Worm (Caenorhabditis elegans) whole organism, midembryonic: ENCODE results near the gene C26E1.2.

Source experiments
- T22C8.4 ChIP-seq: fragments of 200-800 bp; sonication (Bioruptor generic); IDR thresholded peaks from 2 replicates; pipeline ENCODE4 v1.3.6; 2022; ENCODE audit warnings: missing genetic modification characterization, missing compliant biosample characterization
- cog-1 ChIP-seq: sonication (generic microtip); optimal IDR thresholded peaks from 2 replicates; lab custom pipeline; 2016; ENCODE audit warnings: missing genetic modification characterization, missing compliant biosample characterization
- flt-1 ChIP-seq: fragments of 200-800 bp; sonication (Bioruptor generic); IDR thresholded peaks from 2 replicates; pipeline ENCODE4 v1.3.6; 2022; ENCODE audit warnings: missing genetic modification characterization, missing compliant biosample characterization
- klf-2 ChIP-seq: fragments of 200-800 bp; sonication (Bioruptor generic); conservative IDR thresholded peaks from 2 replicates; pipeline ENCODE4 v1.3.6; 2022; ENCODE audit warnings: missing genetic modification reagents, missing genetic modification characterization, missing compliant biosample characterization
- med-1 ChIP-seq: sonication (generic microtip); optimal IDR thresholded peaks from 2 replicates; lab custom pipeline; 2017; ENCODE audit warnings: missing genetic modification characterization, mild to moderate bottlenecking, missing compliant biosample characterization, antibody characterized with exemption, missing genetic modification reagents; ENCODE audit not compliant: insufficient read depth
- ref-1 ChIP-seq: fragments of 200-800 bp; sonication (Bioruptor generic); conservative IDR thresholded peaks from 2 replicates; pipeline ENCODE4 v1.3.6; 2022; ENCODE audit warnings: missing genetic modification reagents, missing genetic modification characterization, missing compliant biosample characterization
- ztf-23 ChIP-seq: fragments of 200-800 bp; sonication (Bioruptor generic); IDR thresholded peaks from 2 replicates; pipeline ENCODE4 v1.3.6; 2022; ENCODE audit warnings: missing genetic modification reagents, missing genetic modification characterization, missing compliant biosample characterization
- ztf-29 ChIP-seq: fragments of 200-800 bp; sonication (Bioruptor generic); IDR thresholded peaks from 2 replicates; pipeline ENCODE4 v1.3.6; 2022; ENCODE audit warnings: missing genetic modification reagents, missing genetic modification characterization, missing compliant biosample characterization

ce11 chrV:13272275-13272674, 32.7 kb upstream of the C26E1.2 start:
- no peak for TF ChIP-seq T22C8.4
- TF ChIP-seq med-1 (GFP tag; lab: Kevin White, UChicago) = no peak
- TF ChIP-seq ref-1 = no peak
- TF ChIP-seq cog-1 (tag; lab: Kevin White, UChicago) = no peak
- no peak for TF ChIP-seq flt-1
- TF ChIP-seq klf-2 (GFP tag; lab: Robert Waterston, UW) = no peak
- TF ChIP-seq ztf-23 = no peak
- no peak for TF ChIP-seq ztf-29 (GFP tag; lab: Robert Waterston, UW)
